Worm (Caenorhabditis elegans) whole organism, L1 larva: ENCODE results near the gene rpt-1.

Source experiments
- ces-1 ChIP-seq: fragments of 150-350 bp; optimal IDR thresholded peaks from 2 replicates; lab custom pipeline; 2014; ENCODE audit warnings: missing biosample characterization, missing genetic modification reagents, missing genetic modification characterization
- fkh-10 ChIP-seq: sonication (generic microtip); optimal IDR thresholded peaks from 2 replicates; lab custom pipeline; 2017; ENCODE audit warnings: missing biosample characterization, missing genetic modification reagents, missing genetic modification characterization

ce11 chrV:11952854-11953447 lies 29.2 kb downstream of the rpt-1 start:
- TF ChIP-seq ces-1 (no peak), fkh-10 (no peak)
